Worm (Caenorhabditis elegans): ENCODE data around the gene C36B7.6.

ce11 chrX:7085067-7085466, 15.1 kb downstream of the C36B7.6 start, which contains the start of gene Y1B5A.1:
- TF ChIP-seq nhr-25 (tag; optimal IDR thresholded peaks at IDR 0.05; ENCODE audit: borderline replicate concordance, insufficient read depth) (no peak), R02D3.7 (tag; optimal IDR thresholded peaks at IDR 0.05) (no peak), mdl-1 (tag; optimal IDR thresholded peaks at IDR 0.05) (no peak), aly-2 (tag; optimal IDR thresholded peaks at IDR 0.05) (no peak), lin-39 (tag; optimal IDR thresholded peaks at IDR 0.05) (no peak), nhr-28 (tag; optimal IDR thresholded peaks at IDR 0.05) (no peak), lim-7 (GFP tag; IDR thresholded peaks at IDR 0.05) (no peak), F44E2.7 (GFP tag; IDR thresholded peaks at IDR 0.05) (no peak), nhr-11 (tag; optimal IDR thresholded peaks at IDR 0.05) (no peak), egl-27 (tag; optimal IDR thresholded peaks at IDR 0.05) (no peak), lin-1 (GFP tag; IDR thresholded peaks at IDR 0.05) (no peak)
